Worm (Caenorhabditis elegans) whole organism, dauer: ENCODE measurements around the gene C06B3.1.

Experiments used
- unc-62 ChIP-seq: sonication (generic microtip); optimal IDR thresholded peaks from 2 replicates; lab custom pipeline; 2017; ENCODE audit warnings: missing biosample characterization, missing genetic modification reagents, missing genetic modification characterization

Gene C06B3.1

ce11 chrV:13918341-13918740, 15.7 kb downstream of the C06B3.1 start, which contains the start of gene str-250:
str-250 (plus strand) TSS chrV:13918641.
- TF ChIP-seq unc-62 (GFP tag; lab: Kevin White, UChicago) = no peak

- no peak for TF ChIP-seq unc-62 (GFP tag; lab: Kevin White, UChicago)
Observed at ce11 chrV:13920730-13921129, 18.1 kb downstream of the C06B3.1 start, which contains the start of gene srx-42. srx-42 (plus strand) TSS chrV:13921030.

DNA sequence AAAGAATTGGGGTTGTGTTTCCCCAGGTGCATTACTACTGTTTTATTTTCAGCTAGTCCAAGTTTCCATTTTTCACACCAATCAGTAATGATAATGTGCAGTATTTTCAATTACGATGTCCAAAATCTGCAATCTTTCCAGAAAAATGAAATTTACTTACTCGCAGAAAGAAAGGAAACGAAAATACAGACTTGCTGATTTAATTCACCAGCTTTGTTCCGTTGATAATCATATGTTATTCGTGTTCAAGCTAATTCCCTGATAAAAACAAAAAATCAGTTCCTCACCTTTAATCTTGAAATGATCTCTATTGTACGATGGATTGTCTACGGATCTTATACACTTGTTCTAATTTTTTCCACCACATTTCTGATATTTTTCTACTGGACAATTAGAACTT, 21.3 kb downstream of the C06B3.1 start, which contains the start of gene srxa-11:
Gene srxa-11, plus strand, starts transcription at position 301 of the 400 bp plus-strand sequence.
- TF ChIP-seq unc-62 (GFP tag; lab: Kevin White, UChicago) = no peak

- TF ChIP-seq unc-62 (GFP tag; lab: Kevin White, UChicago) = no peak
Observed at ce11 chrV:13926398-13926797, 23.8 kb downstream of the C06B3.1 start, which contains the start of gene srxa-12. srxa-12 (plus strand) TSS chrV:13926698.

DNA sequence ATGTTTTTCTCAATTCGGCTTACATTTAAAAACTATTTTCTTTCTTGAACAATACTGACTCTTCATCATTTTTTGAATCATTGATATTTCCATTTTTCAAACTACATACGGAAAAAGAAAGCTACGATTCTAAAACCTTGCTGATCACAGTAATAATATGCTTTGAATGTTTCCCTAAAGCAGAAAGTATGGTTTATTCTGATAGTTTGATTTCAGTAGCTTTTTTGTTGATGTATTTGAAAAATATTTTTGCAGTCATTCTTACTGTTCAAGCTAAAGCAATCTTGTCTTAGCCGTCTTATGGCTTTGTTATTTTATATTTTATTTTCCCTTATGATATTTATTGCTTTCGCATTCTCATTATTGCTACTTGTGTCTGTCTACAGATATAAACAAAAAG, 26.9 kb downstream of the C06B3.1 start, which contains the start of gene srxa-13:
Gene srxa-13, plus strand, starts transcription at position 301 of the 400 bp plus-strand sequence.
- TF ChIP-seq unc-62 (GFP tag; lab: Kevin White, UChicago) = no peak

ce11 chrV:13931225-13931624, 28.6 kb downstream of the C06B3.1 start, which contains the start of gene C06B3.16:
C06B3.16 (plus strand) TSS chrV:13931525.
- no peak for TF ChIP-seq unc-62 (GFP tag; lab: Kevin White, UChicago)

ce11 chrV:13931952-13932351, 29.4 kb downstream of the C06B3.1 start:
- no peak for TF ChIP-seq unc-62 (GFP tag; lab: Kevin White, UChicago)

DNA sequence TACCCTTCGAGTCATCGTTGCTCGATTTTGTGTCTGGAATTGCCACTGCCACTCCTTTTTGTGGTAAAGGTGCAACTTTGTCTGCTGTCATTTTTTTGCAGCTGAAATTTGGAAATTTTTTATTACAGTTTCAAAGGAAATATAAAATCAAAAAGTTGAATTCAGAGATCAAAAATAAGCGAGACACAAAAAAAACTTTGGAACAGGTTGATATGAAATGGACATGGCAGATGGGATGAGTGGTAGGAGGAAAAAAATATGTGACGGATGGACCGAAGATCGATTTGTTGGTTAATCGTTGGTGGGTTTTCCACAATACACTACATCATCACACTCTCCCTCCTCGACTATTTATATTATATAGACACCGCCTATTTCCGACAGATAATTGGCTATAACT, 31.9 kb downstream of the C06B3.1 start, which contains the start of gene R10D12.1:
Gene R10D12.1, minus strand, starts transcription at position 101 of the 400 bp plus-strand sequence.
- TF ChIP-seq unc-62 (GFP tag; lab: Kevin White, UChicago) = no peak

DNA sequence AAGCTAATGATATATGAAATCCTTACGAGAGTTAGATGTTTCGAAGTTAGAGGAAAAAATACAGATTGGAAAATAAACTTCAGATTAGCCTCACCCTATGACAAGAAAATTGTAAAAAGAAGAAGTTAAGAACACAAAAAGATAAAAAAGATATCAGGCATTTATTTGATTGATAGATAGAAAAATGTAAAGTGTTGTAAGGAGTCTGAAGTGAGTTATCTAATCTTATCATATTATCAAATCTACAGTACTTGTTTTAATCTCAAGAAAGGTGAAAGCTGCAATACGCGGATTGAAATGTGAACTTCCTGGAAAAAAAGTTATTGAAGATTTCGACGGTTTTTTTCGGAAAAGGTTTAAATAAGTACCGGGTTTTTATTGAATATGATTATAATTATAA, 32.8 kb downstream of the C06B3.1 start:
- TF ChIP-seq unc-62 (GFP tag; lab: Kevin White, UChicago) = no peak

DNA sequence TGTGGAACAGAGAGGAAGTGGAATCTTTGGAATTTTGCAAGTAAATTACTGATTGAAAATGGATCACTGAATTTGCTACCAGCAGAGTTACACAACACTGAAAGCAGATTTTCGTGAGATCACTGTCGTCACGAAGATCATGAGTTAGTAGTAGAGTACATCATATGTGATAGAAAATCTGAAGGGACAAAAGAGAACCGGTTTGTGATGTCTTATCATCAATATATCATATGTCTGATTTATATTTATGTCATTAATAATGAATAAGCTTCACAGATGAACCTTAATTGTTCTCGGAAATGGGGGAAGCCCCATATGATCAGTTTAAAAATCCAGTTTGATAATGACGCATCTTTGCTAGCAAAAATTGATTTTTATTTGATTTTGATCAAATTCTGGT, 33.5 kb downstream of the C06B3.1 start:
- TF ChIP-seq unc-62 (GFP tag; lab: Kevin White, UChicago) = no peak

ce11 chrV:13936850-13937249, 34.3 kb downstream of the C06B3.1 start, which contains the start of gene srw-145:
srw-145 (plus strand) TSS chrV:13937150.
- no peak for TF ChIP-seq unc-62 (GFP tag; lab: Kevin White, UChicago)

DNA sequence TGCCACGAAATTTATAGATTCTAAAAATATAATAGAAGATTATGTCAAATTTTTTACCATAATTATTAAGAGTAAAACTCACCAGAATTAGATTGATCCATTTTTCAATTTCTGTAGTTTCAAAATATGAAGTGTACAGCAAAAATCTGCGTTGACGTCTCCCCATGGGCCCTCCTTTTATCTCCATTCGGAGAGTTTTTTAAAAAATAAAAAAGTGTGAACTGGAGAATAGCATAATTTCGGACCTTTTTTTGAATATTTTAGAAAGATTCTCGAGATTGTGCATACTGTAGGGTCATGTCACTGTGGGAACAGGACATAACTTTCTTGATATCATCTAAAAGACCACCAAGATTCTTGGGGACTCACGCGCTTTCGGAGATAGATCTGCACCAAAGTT, 39.5 kb downstream of the C06B3.1 start, which contains the start of gene dpr-1:
Gene dpr-1, minus strand, starts transcription at position 101 of the 400 bp plus-strand sequence.
- no peak for TF ChIP-seq unc-62 (GFP tag; lab: Kevin White, UChicago)

ce11 chrV:13946385-13947019, 43.9 kb downstream of the C06B3.1 start, which contains the start of the genes srx-10 and clec-226:
srx-10 (minus strand) TSS chrV:13946485.
clec-226 (plus strand) TSS chrV:13946969.
- TF ChIP-seq unc-62 (GFP tag; lab: Kevin White, UChicago) = no peak

- no peak for TF ChIP-seq unc-62 (GFP tag; lab: Kevin White, UChicago)
Observed at ce11 chrV:13949010-13949409, 46.4 kb downstream of the C06B3.1 start, which contains the start of gene R10D12.6. R10D12.6 (plus strand) TSS chrV:13949310.

DNA sequence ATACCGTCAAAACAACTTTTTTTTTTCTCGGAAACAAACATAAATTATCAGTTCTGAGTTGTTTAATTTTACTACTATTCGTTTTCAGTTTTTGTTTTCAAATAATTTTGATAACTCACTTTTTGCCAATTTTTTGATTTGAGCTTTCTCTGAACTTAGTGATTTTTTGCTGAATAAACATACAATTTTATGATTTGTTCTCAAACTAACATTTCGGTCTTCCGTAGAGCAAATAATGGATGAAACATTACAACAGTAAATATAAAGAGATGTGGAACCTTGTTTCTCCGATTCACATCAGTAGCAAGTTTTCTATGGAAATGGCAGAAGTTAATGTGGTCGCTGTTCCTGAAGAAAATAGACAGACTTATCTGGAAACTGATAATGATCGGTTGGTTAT, 47.2 kb downstream of the C06B3.1 start, which contains the start of gene R10D12.7:
Gene R10D12.7, plus strand, starts transcription at position 301 of the 400 bp plus-strand sequence.
- TF ChIP-seq unc-62 (GFP tag; lab: Kevin White, UChicago) = no peak

- TF ChIP-seq unc-62 (GFP tag; lab: Kevin White, UChicago) = no peak
Observed at ce11 chrV:13953191-13953590, 50.6 kb downstream of the C06B3.1 start, which contains the start of gene R10D12.8. R10D12.8 (minus strand) TSS chrV:13953291.
